Fruit fly (Drosophila melanogaster) whole organism, prepupa: Measurements from ENCODE around the gene CG44290.

Source experiments
- CG10631 ChIP-seq: fragments of 200-800 bp; sonication (Bioruptor generic); optimal IDR thresholded peaks from 2 replicates; lab custom pipeline; 2016; ENCODE audit warnings: missing biosample characterization, missing genetic modification characterization
- CG11762 ChIP-seq: fragments of 200-800 bp; sonication (Bioruptor generic); optimal IDR thresholded peaks from 3 replicates; lab custom pipeline; 2016; ENCODE audit warnings: missing biosample characterization, missing genetic modification characterization; ENCODE audit not compliant: insufficient read depth
- CG16779 ChIP-seq: fragments of 200-800 bp; sonication (Bioruptor generic); optimal IDR thresholded peaks from 3 replicates; lab custom pipeline; 2017; ENCODE audit warnings: missing biosample characterization, mild to moderate bottlenecking, missing genetic modification characterization
- CG3032 ChIP-seq: fragments of 200-800 bp; optimal IDR thresholded peaks from 2 replicates; lab custom pipeline; 2019; ENCODE audit warnings: missing biosample characterization, mild to moderate bottlenecking, missing genetic modification characterization, moderate library complexity
- CG34406 ChIP-seq: fragments of 200-800 bp; sonication (Bioruptor generic); optimal IDR thresholded peaks from 3 replicates; lab custom pipeline; 2016; ENCODE audit warnings: missing biosample characterization, missing genetic modification characterization
- CG6808 ChIP-seq: fragments of 200-800 bp; sonication (Bioruptor generic); optimal IDR thresholded peaks from 3 replicates; lab custom pipeline; 2017; ENCODE audit warnings: missing biosample characterization, missing genetic modification characterization, mild to moderate bottlenecking, moderate library complexity, missing genetic modification reagents
- CG6854 ChIP-seq: fragments of 200-800 bp; sonication (Bioruptor generic); optimal IDR thresholded peaks from 2 replicates; lab custom pipeline; 2017; ENCODE audit warnings: missing biosample characterization, mild to moderate bottlenecking, missing genetic modification characterization
- CG8632 ChIP-seq: fragments of 200-800 bp; sonication (Bioruptor generic); optimal IDR thresholded peaks from 3 replicates; lab custom pipeline; 2016; ENCODE audit warnings: missing biosample characterization, missing genetic modification characterization
- Eip75B ChIP-seq: fragments of 200-800 bp; sonication (Bioruptor generic); optimal IDR thresholded peaks from 3 replicates; lab custom pipeline; 2016; ENCODE audit warnings: missing biosample characterization, missing genetic modification characterization
- Hr4 ChIP-seq: fragments of 200-800 bp; sonication (Bioruptor generic); optimal IDR thresholded peaks from 3 replicates; lab custom pipeline; 2016; ENCODE audit warnings: missing biosample characterization, missing genetic modification characterization
- OdsH ChIP-seq: fragments of 200-800 bp; sonication (Bioruptor generic); optimal IDR thresholded peaks from 3 replicates; lab custom pipeline; 2016; ENCODE audit warnings: missing biosample characterization, missing genetic modification characterization
- cyc ChIP-seq: fragments of 200-800 bp; sonication (Bioruptor generic); optimal IDR thresholded peaks from 3 replicates; lab custom pipeline; 2016; ENCODE audit warnings: missing biosample characterization, missing genetic modification characterization
- fd59A ChIP-seq: fragments of 200-800 bp; sonication (Bioruptor generic); optimal IDR thresholded peaks from 2 replicates; lab custom pipeline; 2017; ENCODE audit warnings: missing biosample characterization, mild to moderate bottlenecking, missing genetic modification characterization, missing genetic modification reagents
- pdm3 ChIP-seq: fragments of 200-800 bp; sonication (Bioruptor generic); optimal IDR thresholded peaks from 3 replicates; lab custom pipeline; 2016; ENCODE audit warnings: missing biosample characterization, missing genetic modification characterization

DNA sequence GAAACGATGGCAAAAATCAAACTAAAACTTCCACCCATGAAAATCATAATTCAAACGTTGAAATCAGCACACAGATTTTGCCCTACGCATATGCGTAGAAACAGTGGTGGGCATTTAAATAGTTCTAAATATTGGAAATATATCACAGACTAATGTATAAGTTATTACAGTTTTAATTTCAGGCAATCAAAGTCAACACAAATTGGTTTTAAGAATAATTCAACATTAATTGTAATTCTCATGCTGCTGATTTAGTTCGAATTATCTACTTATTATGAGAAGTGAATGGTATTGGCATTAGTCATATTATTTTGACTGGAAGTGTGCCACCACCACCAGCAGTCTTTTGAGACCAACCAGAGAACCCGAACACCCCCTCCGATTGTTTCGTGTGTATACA is 14.0 kb downstream of the CG44290 start:
- TF ChIP-seq CG16779: no peak
- no peak for TF ChIP-seq CG3032
- no peak for TF ChIP-seq CG8632
- TF ChIP-seq OdsH (GFP tag; lab: Kevin White, UChicago): no peak
- no peak for TF ChIP-seq CG6808 (GFP tag; lab: Kevin White, UChicago)
- no peak for TF ChIP-seq pdm3 (GFP tag; lab: Kevin White, UChicago)
- TF ChIP-seq CG11762 (GFP tag; lab: Kevin White, UChicago): no peak
- no peak for TF ChIP-seq cyc
- TF ChIP-seq Hr4: no peak
- TF ChIP-seq CG6854 (GFP tag; lab: Kevin White, UChicago): no peak
- TF ChIP-seq Eip75B (GFP tag; lab: Kevin White, UChicago): no peak
- TF ChIP-seq fd59A (GFP tag; lab: Kevin White, UChicago): no peak
- TF ChIP-seq CG10631: no peak
- no peak for TF ChIP-seq CG34406 (GFP tag; lab: Kevin White, UChicago)
